Worm (Caenorhabditis elegans): Measurements from ENCODE around the gene acly-1.
A peak's percentile ranks its signal among the peaks of the same experiment; 100 is the strongest.

Gene acly-1

ce11 chrX:1485718-1486117 is 6.4 kb downstream of the acly-1 start, which contains the start of gene D1005.4:
Gene D1005.4, minus strand, starts transcription at chrX:1485818.
- TF ChIP-seq W03F9.2 (tag; optimal IDR thresholded peaks at IDR 0.05) (no peak), dao-5 (tag; optimal IDR thresholded peaks at IDR 0.05) (no peak), him-1 (tag; optimal IDR thresholded peaks at IDR 0.05) (no peak)

ce11 chrX:1486135-1486648 is 6.8 kb downstream of the acly-1 start, which contains the start of the genes D1005.10 and dhs-25:
Gene D1005.10, minus strand, starts transcription at chrX:1486185.
Gene dhs-25, plus strand, starts transcription at chrX:1486532.
- TF ChIP-seq W03F9.2 (tag; optimal IDR thresholded peaks at IDR 0.05) (peak; percentile 53), him-1 (tag; optimal IDR thresholded peaks at IDR 0.05) (no peak)

ce11 chrX:1487096-1487495 is 7.8 kb downstream of the acly-1 start:
- TF ChIP-seq W03F9.2 (tag; optimal IDR thresholded peaks at IDR 0.05) = no peak
- TF ChIP-seq dao-5 (tag; optimal IDR thresholded peaks at IDR 0.05) = no peak
- no peak for TF ChIP-seq him-1 (tag; optimal IDR thresholded peaks at IDR 0.05)

ce11 chrX:1488775-1489174 is 9.4 kb downstream of the acly-1 start:
- no peak for TF ChIP-seq W03F9.2 (tag; optimal IDR thresholded peaks at IDR 0.05)
- TF ChIP-seq dao-5 (tag; optimal IDR thresholded peaks at IDR 0.05) = no peak
- TF ChIP-seq him-1 (tag; optimal IDR thresholded peaks at IDR 0.05) = no peak

- TF ChIP-seq dao-5 (tag; optimal IDR thresholded peaks at IDR 0.05) (no peak), W03F9.2 (tag; optimal IDR thresholded peaks at IDR 0.05) (no peak), him-1 (tag; optimal IDR thresholded peaks at IDR 0.05) (no peak)
Measured at ce11 chrX:1489574-1489973, 10.2 kb downstream of the acly-1 start.

ce11 chrX:1491036-1491435 is 11.7 kb downstream of the acly-1 start:
- TF ChIP-seq dao-5 (tag; optimal IDR thresholded peaks at IDR 0.05) (no peak), him-1 (tag; optimal IDR thresholded peaks at IDR 0.05) (no peak), W03F9.2 (tag; optimal IDR thresholded peaks at IDR 0.05) (no peak)

ce11 chrX:1492174-1492573 is 12.8 kb downstream of the acly-1 start:
- TF ChIP-seq him-1 (tag; optimal IDR thresholded peaks at IDR 0.05) = no peak
- TF ChIP-seq W03F9.2 (tag; optimal IDR thresholded peaks at IDR 0.05) = no peak
- no peak for TF ChIP-seq dao-5 (tag; optimal IDR thresholded peaks at IDR 0.05)

ce11 chrX:1494256-1494655 is 14.9 kb downstream of the acly-1 start, which contains the start of gene F09E10.5:
Gene F09E10.5, minus strand, starts transcription at chrX:1494356.
- TF ChIP-seq him-1 (tag; optimal IDR thresholded peaks at IDR 0.05) (no peak), W03F9.2 (tag; optimal IDR thresholded peaks at IDR 0.05) (no peak), dao-5 (tag; optimal IDR thresholded peaks at IDR 0.05) (no peak)

- TF ChIP-seq him-1 (tag; optimal IDR thresholded peaks at IDR 0.05) = no peak
- TF ChIP-seq dao-5 (tag; optimal IDR thresholded peaks at IDR 0.05) = no peak
- no peak for TF ChIP-seq W03F9.2 (tag; optimal IDR thresholded peaks at IDR 0.05)
Measured at ce11 chrX:1495980-1496379, 16.6 kb downstream of the acly-1 start.

- TF ChIP-seq him-1 (tag; optimal IDR thresholded peaks at IDR 0.05) (no peak), dao-5 (tag; optimal IDR thresholded peaks at IDR 0.05) (no peak), W03F9.2 (tag; optimal IDR thresholded peaks at IDR 0.05) (no peak)
Measured at ce11 chrX:1497581-1497980, 18.2 kb downstream of the acly-1 start, which contains the start of gene F09E10.6. Gene F09E10.6, minus strand, starts transcription at chrX:1497681.

ce11 chrX:1499499-1499898 is 20.2 kb downstream of the acly-1 start:
- TF ChIP-seq him-1 (tag; optimal IDR thresholded peaks at IDR 0.05) (no peak), W03F9.2 (tag; optimal IDR thresholded peaks at IDR 0.05) (no peak), dao-5 (tag; optimal IDR thresholded peaks at IDR 0.05) (no peak)

ce11 chrX:1501752-1502151 is 22.4 kb downstream of the acly-1 start, which contains the start of gene F09E10.7:
Gene F09E10.7, minus strand, starts transcription at chrX:1501852.
- TF ChIP-seq him-1 (tag; optimal IDR thresholded peaks at IDR 0.05) (no peak), dao-5 (tag; optimal IDR thresholded peaks at IDR 0.05) (no peak), W03F9.2 (tag; optimal IDR thresholded peaks at IDR 0.05) (no peak)

ce11 chrX:1502490-1502889 is 23.1 kb downstream of the acly-1 start, which contains the start of gene F09E10.1:
Gene F09E10.1, plus strand, starts transcription at chrX:1502790.
- TF ChIP-seq W03F9.2 (tag; optimal IDR thresholded peaks at IDR 0.05) (no peak), dao-5 (tag; optimal IDR thresholded peaks at IDR 0.05) (no peak), him-1 (tag; optimal IDR thresholded peaks at IDR 0.05) (no peak)

ce11 chrX:1502914-1503313 is 23.6 kb downstream of the acly-1 start:
- TF ChIP-seq W03F9.2 (tag; optimal IDR thresholded peaks at IDR 0.05) = no peak
- no peak for TF ChIP-seq him-1 (tag; optimal IDR thresholded peaks at IDR 0.05)
- TF ChIP-seq dao-5 (tag; optimal IDR thresholded peaks at IDR 0.05) = no peak
